Worm (Caenorhabditis elegans): Measurements from ENCODE around the gene sra-12.

Gene sra-12

DNA sequence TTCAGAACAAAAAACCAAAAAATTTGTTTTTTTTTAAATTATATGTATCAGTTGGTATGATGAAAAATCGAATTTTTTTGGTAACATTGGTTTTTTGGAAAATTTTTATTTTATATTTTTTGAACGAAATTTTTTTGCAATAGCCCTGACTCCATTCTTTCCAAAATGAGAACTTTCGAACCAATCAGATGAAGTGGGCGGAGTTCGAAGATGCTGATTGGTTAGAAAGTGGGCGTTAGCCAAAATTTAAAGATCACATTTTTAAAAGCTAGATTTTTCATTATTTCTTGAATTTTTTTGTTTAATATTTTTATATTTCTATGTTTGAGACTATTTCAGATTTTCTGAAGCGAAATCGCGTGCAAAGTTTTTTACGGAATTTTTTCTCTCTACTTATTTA lies 43.0 kb downstream of the sra-12 start:
- TF ChIP-seq nhr-20 (tag; optimal IDR thresholded peaks at IDR 0.05) (no peak), nhr-85 (tag) (peak; percentile 22)

DNA sequence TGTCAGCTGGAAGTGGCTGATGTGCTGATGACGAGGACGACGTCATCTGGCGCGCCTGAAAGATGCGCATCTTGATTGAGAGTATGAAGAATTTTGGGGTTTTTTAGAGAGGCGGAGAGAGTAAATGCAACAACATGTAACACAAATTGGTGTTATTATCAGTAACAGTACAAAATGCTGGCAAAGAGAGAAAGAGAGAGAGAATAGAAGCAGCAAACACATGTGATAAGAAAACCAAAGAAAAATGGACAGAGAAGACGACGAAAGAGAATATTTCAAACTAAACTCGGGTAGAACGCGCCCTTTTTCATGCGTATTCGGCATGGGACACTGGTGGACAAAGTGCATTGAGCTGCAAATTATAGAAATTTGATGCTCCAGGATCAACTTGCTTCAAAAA lies 43.4 kb downstream of the sra-12 start, which contains the start of gene M106.3:
Gene M106.3, minus strand, starts transcription at position 70 of the 400 bp plus-strand sequence.
- peak in 1 of 2 experiments; percentile 47 for TF ChIP-seq lin-35 (GFP tag; optimal IDR thresholded peaks at IDR 0.05)
- TF ChIP-seq mdl-1 (tag; optimal IDR thresholded peaks at IDR 0.05) = no peak
- TF ChIP-seq ceh-82 (tag; optimal IDR thresholded peaks at IDR 0.05) = no peak
- TF ChIP-seq ceh-90 (tag; optimal IDR thresholded peaks at IDR 0.05) = no peak
- TF ChIP-seq elt-3 (tag; optimal IDR thresholded peaks at IDR 0.05) = peak in 1 of 6 experiments; percentile 53
- TF ChIP-seq nhr-237 (tag; optimal IDR thresholded peaks at IDR 0.05) = no peak
- TF ChIP-seq nhr-20 (tag; optimal IDR thresholded peaks at IDR 0.05) = peak; percentile 30
- TF ChIP-seq C34B4.2 (tag; optimal IDR thresholded peaks at IDR 0.05) = no peak
- peak; percentile 18 for TF ChIP-seq nhr-71 (tag; optimal IDR thresholded peaks at IDR 0.05)
- TF ChIP-seq elt-2 (tag; optimal IDR thresholded peaks at IDR 0.05) = peak; percentile 37
- no peak for TF ChIP-seq pax-3 (tag; optimal IDR thresholded peaks at IDR 0.05)

DNA sequence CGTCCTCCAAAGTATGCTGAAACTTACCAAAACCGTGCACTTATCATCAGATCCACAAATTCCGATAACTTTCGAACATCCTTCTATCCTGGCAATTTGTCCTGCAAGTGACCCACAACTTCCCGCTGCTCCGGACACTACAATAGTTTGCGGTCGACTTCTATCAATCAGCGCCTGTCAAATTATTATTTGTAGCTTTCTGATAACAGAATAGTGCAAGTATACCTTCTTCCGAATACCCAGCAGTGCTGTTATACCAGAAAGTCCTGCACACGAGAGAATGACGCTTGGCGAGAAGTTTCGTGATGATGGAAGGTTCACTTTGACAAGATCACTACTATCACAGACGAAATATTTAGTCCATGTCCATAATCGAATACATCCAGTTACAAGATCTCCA lies 44.9 kb downstream of the sra-12 start:
- TF ChIP-seq jun-1 (tag; optimal IDR thresholded peaks at IDR 0.05) (no peak), F16B12.6 (tag; optimal IDR thresholded peaks at IDR 0.05) (no peak), lin-15B (tag; optimal IDR thresholded peaks at IDR 0.05) (no peak), lin-13 (GFP tag; optimal IDR thresholded peaks at IDR 0.05) (no peak), pag-3 (tag; optimal IDR thresholded peaks at IDR 0.05; ENCODE audit: borderline replicate concordance, insufficient read depth) (no peak), unc-30 (tag; optimal IDR thresholded peaks at IDR 0.05) (no peak), ztf-4 (tag; optimal IDR thresholded peaks at IDR 0.05) (no peak), C04F5.9 (tag; optimal IDR thresholded peaks at IDR 0.05) (no peak), fos-1 (tag; optimal IDR thresholded peaks at IDR 0.05) (no peak)

DNA sequence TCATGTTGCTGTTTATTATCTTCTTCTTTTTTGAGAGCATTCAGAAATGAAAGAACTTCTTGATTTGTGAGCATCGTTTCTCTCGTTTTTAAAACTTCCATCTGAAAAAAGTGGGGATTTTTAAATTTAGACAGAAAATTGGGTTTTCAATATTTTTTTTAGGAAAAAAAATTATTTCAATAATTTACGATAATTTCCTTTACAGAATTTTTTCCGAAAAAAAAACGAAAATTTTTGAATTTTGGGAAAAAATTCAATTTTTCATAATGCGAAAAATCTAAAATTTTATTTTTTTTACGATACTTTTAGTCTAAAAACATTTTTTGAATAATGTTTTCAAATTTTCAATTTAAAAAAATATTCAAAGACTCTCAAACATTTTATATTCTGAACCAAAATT lies 47.2 kb downstream of the sra-12 start, which contains the start of gene M106.7:
Gene M106.7, minus strand, starts transcription at position 101 of the 400 bp plus-strand sequence.
- TF ChIP-seq nhr-85 (tag) (no peak), lin-39 (tag; optimal IDR thresholded peaks at IDR 0.05) (no peak)

DNA sequence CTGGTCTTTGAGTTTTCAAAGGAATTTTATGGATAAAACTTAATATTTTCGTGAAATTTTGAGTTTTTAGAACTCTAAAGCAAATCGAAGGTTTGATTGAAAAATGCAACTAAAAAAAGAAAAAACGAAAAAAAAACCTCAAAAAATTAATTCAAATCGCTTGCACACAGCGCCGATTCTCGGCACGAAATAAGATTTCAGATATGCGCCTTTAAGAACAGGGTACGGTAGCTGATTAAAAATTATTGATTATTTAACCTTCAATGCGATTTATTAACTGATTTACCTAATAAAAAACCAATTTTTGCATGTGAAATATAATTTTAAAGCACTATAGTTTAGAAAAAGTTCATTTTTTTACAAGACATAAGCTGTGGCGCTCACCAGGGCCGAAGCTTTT lies 51.4 kb downstream of the sra-12 start:
- no peak for TF ChIP-seq C04F5.9 (tag; optimal IDR thresholded peaks at IDR 0.05)
- TF ChIP-seq irx-1 (tag; optimal IDR thresholded peaks at IDR 0.05) = no peak
- no peak for TF ChIP-seq nhr-12 (tag; optimal IDR thresholded peaks at IDR 0.05)
- no peak for TF ChIP-seq grh-1 (GFP tag; IDR thresholded peaks at IDR 0.05)
- no peak for TF ChIP-seq tbx-2 (tag; optimal IDR thresholded peaks at IDR 0.05)
- no peak for TF ChIP-seq dsc-1 (tag; optimal IDR thresholded peaks at IDR 0.05)
- TF ChIP-seq pag-3 (tag; optimal IDR thresholded peaks at IDR 0.05; ENCODE audit: borderline replicate concordance, insufficient read depth) = no peak
- no peak for TF ChIP-seq alr-1 (tag; optimal IDR thresholded peaks at IDR 0.05; ENCODE audit: borderline replicate concordance)
- TF ChIP-seq lin-39 (tag; optimal IDR thresholded peaks at IDR 0.05) = no peak
- TF ChIP-seq fkh-4 (tag; optimal IDR thresholded peaks at IDR 0.05; ENCODE audit: borderline replicate concordance) = no peak
- TF ChIP-seq unc-86 (tag; optimal IDR thresholded peaks at IDR 0.05) = no peak
- TF ChIP-seq nhr-47 (tag; optimal IDR thresholded peaks at IDR 0.05) = no peak
- no peak for TF ChIP-seq ceh-8 (GFP tag; optimal IDR thresholded peaks at IDR 0.05)
- no peak for TF ChIP-seq zip-4 (GFP tag; optimal IDR thresholded peaks at IDR 0.05)
- TF ChIP-seq sox-4 (tag; optimal IDR thresholded peaks at IDR 0.05) = no peak
- TF ChIP-seq sptf-1 (tag; optimal IDR thresholded peaks at IDR 0.05) = no peak
- no peak for TF ChIP-seq ztf-11 (tag; optimal IDR thresholded peaks at IDR 0.05)
- TF ChIP-seq lin-13 (GFP tag; optimal IDR thresholded peaks at IDR 0.05) = no peak
- no peak for TF ChIP-seq lin-35 (GFP tag; optimal IDR thresholded peaks at IDR 0.05)
- no peak for TF ChIP-seq pax-3 (tag; optimal IDR thresholded peaks at IDR 0.05)

Data from whole organism, L1 larva.